Fruit fly (Drosophila melanogaster) whole organism, embryonic: Measurements from ENCODE around the gene Prosbeta4R1.

Experiments used
- ATbp ChIP-seq: fragments of 200-800 bp; sonication (Bioruptor generic); optimal IDR thresholded peaks from 2 replicates; lab custom pipeline; 2017; ENCODE audit warnings: missing biosample characterization, mild to moderate bottlenecking, missing genetic modification characterization, missing genetic modification reagents
- B-H1 ChIP-seq: fragments of 200-800 bp; sonication (Bioruptor generic); IDR thresholded peaks from 3 replicates; pipeline ENCODE4 v1.3.6; 2022; ENCODE audit warnings: missing biosample characterization, missing genetic modification characterization
- CG10209 ChIP-seq: fragments of 200-800 bp; sonication (Bioruptor generic); optimal IDR thresholded peaks from 3 replicates; lab custom pipeline; 2017; ENCODE audit warnings: missing biosample characterization, mild to moderate bottlenecking, missing genetic modification characterization, missing genetic modification reagents
- CG10431 ChIP-seq: fragments of 200-800 bp; sonication (Bioruptor generic); optimal IDR thresholded peaks from 3 replicates; lab custom pipeline; 2018; ENCODE audit warnings: missing biosample characterization, mild to moderate bottlenecking, missing genetic modification characterization
- CG10654 ChIP-seq: fragments of 200-800 bp; sonication (Bioruptor generic); optimal IDR thresholded peaks from 2 replicates; lab custom pipeline; 2016; ENCODE audit warnings: missing biosample characterization, missing genetic modification characterization
- CG10979 ChIP-seq: fragments of 200-800 bp; sonication (Bioruptor generic); optimal IDR thresholded peaks from 2 replicates; lab custom pipeline; 2018; ENCODE audit warnings: missing biosample characterization, mild to moderate bottlenecking, missing genetic modification characterization, moderate library complexity
- CG11696 ChIP-seq: fragments of 200-800 bp; sonication (Bioruptor generic); IDR thresholded peaks from 2 replicates; pipeline ENCODE4 v1.3.6; 2022; ENCODE audit warnings: missing biosample characterization, missing genetic modification characterization
- CG12104 ChIP-seq: fragments of 200-800 bp; sonication (Bioruptor generic); optimal IDR thresholded peaks from 3 replicates; lab custom pipeline; 2016; ENCODE audit warnings: missing biosample characterization, missing genetic modification characterization
- CG12219 ChIP-seq: fragments of 200-800 bp; sonication (Bioruptor generic); optimal IDR thresholded peaks from 3 replicates; lab custom pipeline; 2018; ENCODE audit warnings: missing biosample characterization, mild to moderate bottlenecking, missing genetic modification characterization
- CG12942 ChIP-seq: fragments of 200-800 bp; sonication (Bioruptor generic); optimal IDR thresholded peaks from 3 replicates; lab custom pipeline; 2016; ENCODE audit warnings: missing biosample characterization, missing genetic modification characterization
- CG13775 ChIP-seq: fragments of 200-800 bp; sonication (Bioruptor generic); optimal IDR thresholded peaks from 3 replicates; lab custom pipeline; 2017; ENCODE audit warnings: missing biosample characterization, mild to moderate bottlenecking, missing genetic modification characterization
- CG14965 ChIP-seq: fragments of 200-800 bp; sonication (Bioruptor generic); optimal IDR thresholded peaks from 2 replicates; lab custom pipeline; 2016; ENCODE audit warnings: missing biosample characterization, missing genetic modification characterization, borderline replicate concordance
- CG1529 ChIP-seq: fragments of 200-800 bp; sonication (Bioruptor generic); optimal IDR thresholded peaks from 3 replicates; lab custom pipeline; 2018; ENCODE audit warnings: missing biosample characterization, missing genetic modification characterization
- CG16813 ChIP-seq: fragments of 200-800 bp; sonication (Bioruptor generic); IDR thresholded peaks from 3 replicates; pipeline ENCODE4 v1.3.6; 2022; ENCODE audit warnings: missing biosample characterization, missing genetic modification characterization; ENCODE audit not compliant: partially characterized antibody
- CG2120 ChIP-seq: fragments of 200-800 bp; sonication (Bioruptor generic); optimal IDR thresholded peaks from 3 replicates; lab custom pipeline; 2016; ENCODE audit warnings: missing biosample characterization, missing genetic modification characterization
- CG3163 ChIP-seq: fragments of 200-800 bp; sonication (Bioruptor generic); optimal IDR thresholded peaks from 3 replicates; lab custom pipeline; 2016; ENCODE audit warnings: missing biosample characterization, missing genetic modification characterization
- CG32532 ChIP-seq: fragments of 200-800 bp; sonication (Bioruptor generic); IDR thresholded peaks from 2 replicates; pipeline ENCODE4 v1.3.6; 2022; ENCODE audit warnings: missing biosample characterization, missing genetic modification characterization
- CG3838 ChIP-seq: fragments of 200-800 bp; sonication (Bioruptor generic); optimal IDR thresholded peaks from 3 replicates; lab custom pipeline; 2016; ENCODE audit warnings: missing biosample characterization, missing genetic modification characterization
- CG4328 ChIP-seq: fragments of 200-800 bp; sonication (Bioruptor generic); optimal IDR thresholded peaks from 3 replicates; lab custom pipeline; 2017; ENCODE audit warnings: missing biosample characterization, missing genetic modification reagents, missing genetic modification characterization
- CG5245 ChIP-seq: fragments of 200-800 bp; sonication (Bioruptor generic); optimal IDR thresholded peaks from 3 replicates; lab custom pipeline; 2016; ENCODE audit warnings: missing biosample characterization, missing genetic modification characterization
- CG6689 ChIP-seq: fragments of 200-800 bp; sonication (Bioruptor generic); IDR thresholded peaks from 2 replicates; pipeline ENCODE4 v1.3.6; 2022; ENCODE audit warnings: missing biosample characterization, missing genetic modification characterization
- CG6791 ChIP-seq: fragments of 200-800 bp; sonication (Bioruptor generic); IDR thresholded peaks from 3 replicates; pipeline ENCODE4 v1.3.6; 2022; ENCODE audit warnings: missing biosample characterization, missing genetic modification characterization; ENCODE audit not compliant: partially characterized antibody
- CG7271 ChIP-seq: fragments of 200-800 bp; sonication (Bioruptor generic); optimal IDR thresholded peaks from 2 replicates; lab custom pipeline; 2018; ENCODE audit warnings: missing biosample characterization, mild to moderate bottlenecking, missing genetic modification characterization, moderate library complexity
- CG7928 ChIP-seq: fragments of 200-800 bp; sonication (Bioruptor generic); optimal IDR thresholded peaks from 2 replicates; lab custom pipeline; 2017; ENCODE audit warnings: missing biosample characterization, mild to moderate bottlenecking, missing genetic modification characterization
- CG8089 ChIP-seq: fragments of 200-800 bp; sonication (Bioruptor generic); optimal IDR thresholded peaks from 3 replicates; lab custom pipeline; 2016; ENCODE audit warnings: missing biosample characterization, missing genetic modification characterization
- CG8765 ChIP-seq: fragments of 200-800 bp; sonication (Bioruptor generic); IDR thresholded peaks from 2 replicates; pipeline ENCODE4 v1.3.6; 2022; ENCODE audit warnings: missing biosample characterization, missing genetic modification characterization
- CG9797 ChIP-seq: fragments of 200-800 bp; sonication (Bioruptor generic); optimal IDR thresholded peaks from 3 replicates; lab custom pipeline; 2018; ENCODE audit warnings: missing biosample characterization, mild to moderate bottlenecking, missing genetic modification characterization
- Chrac-16 ChIP-seq: fragments of 200-800 bp; sonication (Bioruptor generic); optimal IDR thresholded peaks from 3 replicates; lab custom pipeline; 2016; ENCODE audit warnings: missing biosample characterization, missing genetic modification characterization
- E2f1 ChIP-seq: fragments of 200-800 bp; sonication (Bioruptor generic); IDR thresholded peaks from 2 replicates; pipeline ENCODE4 v1.3.6; 2022; ENCODE audit warnings: missing biosample characterization, missing genetic modification characterization
- E2f2 ChIP-seq: fragments of 200-800 bp; sonication (Bioruptor generic); IDR thresholded peaks from 2 replicates; pipeline ENCODE4 v1.3.6; 2022; ENCODE audit warnings: missing biosample characterization, missing genetic modification characterization
- HHEX ChIP-seq: fragments of 200-800 bp; sonication (Bioruptor generic); optimal IDR thresholded peaks from 3 replicates; lab custom pipeline; 2017; ENCODE audit warnings: missing biosample characterization, mild to moderate bottlenecking, missing genetic modification characterization, missing genetic modification reagents
- Hr3 ChIP-seq: fragments of 200-800 bp; sonication (Bioruptor generic); optimal IDR thresholded peaks from 3 replicates; lab custom pipeline; 2016; ENCODE audit warnings: missing biosample characterization, missing genetic modification characterization
- Hr39 ChIP-seq: fragments of >200 bp; optimal IDR thresholded peaks from 2 replicates; lab custom pipeline; 2017
- NFAT ChIP-seq: fragments of 200-800 bp; sonication (Bioruptor generic); IDR thresholded peaks from 2 replicates; pipeline ENCODE4 v1.3.6; 2022; ENCODE audit warnings: missing biosample characterization, missing genetic modification characterization
- Ravus ChIP-seq: fragments of 200-800 bp; sonication (Bioruptor generic); IDR thresholded peaks from 2 replicates; pipeline ENCODE4 v1.3.6; 2022; ENCODE audit warnings: missing biosample characterization, missing genetic modification characterization
- Rfx ChIP-seq: fragments of 200-800 bp; sonication (Bioruptor generic); IDR thresholded peaks from 2 replicates; pipeline ENCODE4 v1.3.6; 2022; ENCODE audit warnings: missing biosample characterization, missing genetic modification characterization
- Sox102F ChIP-seq: fragments of 200-800 bp; sonication (Bioruptor generic); optimal IDR thresholded peaks from 2 replicates; lab custom pipeline; 2018; ENCODE audit warnings: missing biosample characterization, mild to moderate bottlenecking, missing genetic modification characterization, moderate library complexity
- Xbp1 ChIP-seq: fragments of 200-800 bp; sonication (Bioruptor generic); optimal IDR thresholded peaks from 3 replicates; lab custom pipeline; 2016; ENCODE audit warnings: missing biosample characterization, mild to moderate bottlenecking, missing genetic modification characterization
- abd-A ChIP-seq: fragments of 200-800 bp; sonication (Bioruptor generic); optimal IDR thresholded peaks from 3 replicates; lab custom pipeline; 2019; ENCODE audit warnings: missing biosample characterization, mild to moderate bottlenecking, missing genetic modification characterization, moderate library complexity
- dati ChIP-seq: fragments of 200-800 bp; sonication (Bioruptor generic); IDR thresholded peaks from 2 replicates; pipeline ENCODE4 v1.3.6; 2022; ENCODE audit warnings: missing biosample characterization, missing genetic modification characterization
- dimm ChIP-seq: fragments of 200-800 bp; sonication (Bioruptor generic); IDR thresholded peaks from 2 replicates; pipeline ENCODE4 v1.3.6; 2022; ENCODE audit warnings: missing biosample characterization, missing genetic modification characterization
- gce ChIP-seq: fragments of 200-800 bp; sonication (Bioruptor generic); IDR thresholded peaks from 3 replicates; pipeline ENCODE4 v1.3.6; 2022; ENCODE audit warnings: missing biosample characterization, missing genetic modification characterization
- gsb ChIP-seq: fragments of 200-800 bp; sonication (Bioruptor generic); IDR thresholded peaks from 2 replicates; pipeline ENCODE4 v1.3.6; 2022; ENCODE audit warnings: missing biosample characterization, missing genetic modification characterization
- kah ChIP-seq: fragments of 200-800 bp; sonication (Bioruptor generic); optimal IDR thresholded peaks from 2 replicates; lab custom pipeline; 2018; ENCODE audit warnings: missing biosample characterization, mild to moderate bottlenecking, missing genetic modification characterization
- lola ChIP-seq, 3 experiments: fragments of >200 bp in 2 of 3; fragments of 200-800 bp in 1 of 3; sonication (Bioruptor generic) in 1 of 3; optimal IDR thresholded peaks; 2 replicates each; lab custom pipeline; 2017 to 2019; ENCODE audit warnings: missing biosample characterization in 3 of 3, missing genetic modification characterization in 3 of 3, mild to moderate bottlenecking in 1 of 3, moderate library complexity in 1 of 3
- mam ChIP-seq: fragments of 200-800 bp; sonication (Bioruptor generic); optimal IDR thresholded peaks from 3 replicates; lab custom pipeline; 2016; ENCODE audit warnings: missing biosample characterization, missing genetic modification characterization
- row ChIP-seq: fragments of 200-800 bp; sonication (Bioruptor generic); IDR thresholded peaks from 3 replicates; pipeline ENCODE4 v1.3.6; 2022; ENCODE audit warnings: missing biosample characterization, missing genetic modification characterization
- sd ChIP-seq: fragments of 200-800 bp; sonication (Bioruptor generic); optimal IDR thresholded peaks from 3 replicates; lab custom pipeline; 2018; ENCODE audit warnings: missing biosample characterization, mild to moderate bottlenecking, missing genetic modification characterization, moderate library complexity
- sens ChIP-seq: fragments of 200-800 bp; sonication (Bioruptor generic); peaks from one replicate; lab custom pipeline; 2016; ENCODE audit warnings: missing biosample characterization, missing genetic modification characterization
- seq ChIP-seq: fragments of 200-800 bp; sonication (Bioruptor generic); IDR thresholded peaks from 2 replicates; pipeline ENCODE4 v1.3.6; 2022; ENCODE audit warnings: missing biosample characterization, missing genetic modification characterization
- tx ChIP-seq: fragments of 200-800 bp; sonication (Bioruptor generic); optimal IDR thresholded peaks from 2 replicates; lab custom pipeline; 2016; ENCODE audit warnings: missing biosample characterization, missing genetic modification characterization
- wdn ChIP-seq: fragments of 200-800 bp; sonication (Bioruptor generic); IDR thresholded peaks from 2 replicates; pipeline ENCODE4 v1.3.6; 2022; ENCODE audit warnings: missing biosample characterization, missing genetic modification characterization

The Prosbeta4R1 gene

dm6 chr2L:2636326-2637001 lies 16.4 kb upstream of the Prosbeta4R1 start (continued):
- TF ChIP-seq dati (GFP tag; lab: Robert Waterston, UW) (no peak), dimm (GFP tag; lab: Robert Waterston, UW) (no peak), CG14965 (no peak), CG10209 (no peak), CG11696 (no peak), Chrac-16 (GFP tag; lab: Kevin White, UChicago) (no peak), row (0 out of 3 replicates have a peak, but pooled peaks have one; percentile 33), ATbp (peak; percentile 13), gsb (no peak), Hr3 (no peak), CG13775 (GFP tag; lab: Kevin White, UChicago) (no peak), CG16813 (GFP tag; lab: Robert Waterston, UW) (no peak), CG4328 (GFP tag; lab: Kevin White, UChicago) (no peak), CG6689 (GFP tag; lab: Robert Waterston, UW) (no peak), Rfx (GFP tag; lab: Robert Waterston, UW) (no peak), E2f2 (no peak), Xbp1 (GFP tag; lab: Kevin White, UChicago) (no peak), kah (GFP tag; lab: Kevin White, UChicago) (no peak), Sox102F (peak; percentile 50), CG12942 (GFP tag; lab: Kevin White, UChicago) (no peak), CG1529 (GFP tag; lab: Kevin White, UChicago) (no peak), abd-A (tag; lab: Kevin White, UChicago) (peak; percentile 64), CG10431 (GFP tag; lab: Kevin White, UChicago) (no peak), Hr39 (lab: Kevin White, UChicago) (no peak), mam (GFP tag; lab: Kevin White, UChicago) (no peak), CG2120 (GFP tag; lab: Kevin White, UChicago) (no peak), wdn (GFP tag; lab: Robert Waterston, UW) (no peak), CG8089 (GFP tag; lab: Kevin White, UChicago) (no peak), lola (GFP tag; optimal IDR thresholded peaks at IDR 0.05; lab: Kevin White, UChicago) (no peak), CG3163 (GFP tag; lab: Kevin White, UChicago) (no peak), CG7271 (tag; lab: Kevin White, UChicago) (no peak), seq (GFP tag; lab: Robert Waterston, UW) (no peak), CG10654 (GFP tag; lab: Kevin White, UChicago) (no peak), gce (GFP tag; lab: Robert Waterston, UW) (no peak), CG10979 (tag; lab: Kevin White, UChicago) (no peak), NFAT (GFP tag; lab: Robert Waterston, UW) (no peak), CG12104 (GFP tag; lab: Kevin White, UChicago) (no peak), E2f1 (GFP tag; lab: Robert Waterston, UW) (no peak), tx (no peak), CG7928 (no peak), CG5245 (no peak), sens (peak; percentile 31), HHEX (GFP tag; lab: Kevin White, UChicago) (no peak), CG32532 (GFP tag; lab: Robert Waterston, UW) (0 out of 2 replicates have a peak, but pooled peaks have one; percentile 17), CG9797 (GFP tag; lab: Kevin White, UChicago) (no peak), CG8765 (GFP tag; lab: Robert Waterston, UW) (no peak), B-H1 (no peak), CG3838 (GFP tag; lab: Kevin White, UChicago) (no peak), CG12219 (GFP tag; lab: Kevin White, UChicago) (no peak), sd (tag; lab: Kevin White, UChicago) (peak; percentile 68), Ravus (no peak), CG6791 (GFP tag; lab: Robert Waterston, UW) (no peak)
